Worm (Caenorhabditis elegans) whole organism, young adult: Measurements from ENCODE around the gene acy-4.

Source experiments
- B0336.3 ChIP-seq: fragments of 200-800 bp; sonication (Bioruptor generic); IDR thresholded peaks from 2 replicates; pipeline ENCODE4 v1.3.6; 2022; ENCODE audit warnings: missing genetic modification characterization, missing compliant biosample characterization
- D2030.7 ChIP-seq: fragments of 200-800 bp; sonication (Bioruptor generic); IDR thresholded peaks from 2 replicates; pipeline ENCODE4 v1.3.6; 2022; ENCODE audit warnings: missing genetic modification reagents, missing genetic modification characterization, missing compliant biosample characterization
- F10E7.11 ChIP-seq: sonication (generic microtip); optimal IDR thresholded peaks from 2 replicates; lab custom pipeline; 2017; ENCODE audit warnings: mild to moderate bottlenecking, missing genetic modification characterization, moderate library complexity, missing compliant biosample characterization
- F22D6.2 ChIP-seq: sonication (generic microtip); optimal IDR thresholded peaks from 2 replicates; lab custom pipeline; 2016; ENCODE audit warnings: mild to moderate bottlenecking, missing genetic modification characterization, missing compliant biosample characterization
- F52B5.7 ChIP-seq: sonication (generic microtip); optimal IDR thresholded peaks from 2 replicates; lab custom pipeline; 2016; ENCODE audit warnings: mild to moderate bottlenecking, missing genetic modification characterization, missing compliant biosample characterization
- F57A8.1 ChIP-seq: fragments of 200-800 bp; sonication (Bioruptor generic); optimal IDR thresholded peaks from 2 replicates; lab custom pipeline; 2018; ENCODE audit warnings: mild to moderate bottlenecking, missing genetic modification characterization, moderate library complexity, missing compliant biosample characterization
- F57C9.4 ChIP-seq: sonication (generic microtip); optimal IDR thresholded peaks from 2 replicates; lab custom pipeline; 2017; ENCODE audit warnings: mild to moderate bottlenecking, missing genetic modification characterization, missing compliant biosample characterization
- K12H6.12 ChIP-seq: fragments of 200-800 bp; sonication (Bioruptor generic); optimal IDR thresholded peaks from 2 replicates; lab custom pipeline; 2018; ENCODE audit warnings: mild to moderate bottlenecking, missing genetic modification characterization, missing compliant biosample characterization
- Y53F4B.3 ChIP-seq: fragments of 200-800 bp; sonication (Bioruptor generic); IDR thresholded peaks from 2 replicates; pipeline ENCODE4 v1.3.6; 2022; ENCODE audit warnings: missing genetic modification reagents, missing genetic modification characterization, missing compliant biosample characterization
- Y95B8A.8 ChIP-seq: fragments of 200-800 bp; sonication (Bioruptor generic); IDR thresholded peaks from 2 replicates; pipeline ENCODE4 v1.3.6; 2022; ENCODE audit warnings: missing genetic modification reagents, missing genetic modification characterization, missing compliant biosample characterization
- akir-1 ChIP-seq: fragments of 200-800 bp; sonication (Bioruptor generic); optimal IDR thresholded peaks from 2 replicates; lab custom pipeline; 2018; ENCODE audit warnings: mild to moderate bottlenecking, missing genetic modification characterization, moderate library complexity, missing compliant biosample characterization
- ama-1 ChIP-seq, 3 experiments: fragments of 150-350 bp in 1 of 3; sonication (generic microtip) in 2 of 3; optimal IDR thresholded peaks; 2 replicates each; lab custom pipeline; 2014 to 2018; ENCODE audit warnings: missing biosample characterization in 2 of 3, missing genetic modification characterization in 2 of 3, missing genetic modification reagents in 2 of 3
- aptf-2 ChIP-seq: fragments of 200-800 bp; sonication (Bioruptor generic); conservative IDR thresholded peaks from 2 replicates; pipeline ENCODE4 v1.3.6; 2022; ENCODE audit warnings: missing genetic modification reagents, missing genetic modification characterization, missing compliant biosample characterization
- athp-1 ChIP-seq: sonication (generic microtip); optimal IDR thresholded peaks from 2 replicates; lab custom pipeline; 2017; ENCODE audit warnings: mild to moderate bottlenecking, missing genetic modification characterization, missing compliant biosample characterization
- attf-5 ChIP-seq: fragments of 200-800 bp; sonication (Bioruptor generic); optimal IDR thresholded peaks from 2 replicates; lab custom pipeline; 2018; ENCODE audit warnings: mild to moderate bottlenecking, missing genetic modification characterization, missing compliant biosample characterization
- attf-6 ChIP-seq: fragments of 200-800 bp; sonication (Bioruptor generic); IDR thresholded peaks from 2 replicates; pipeline ENCODE4 v1.3.6; 2022; ENCODE audit warnings: missing genetic modification reagents, missing genetic modification characterization, missing compliant biosample characterization
- ccch-3 ChIP-seq: fragments of 200-800 bp; sonication (Bioruptor generic); optimal IDR thresholded peaks from 2 replicates; lab custom pipeline; 2018; ENCODE audit warnings: mild to moderate bottlenecking, missing genetic modification characterization, missing compliant biosample characterization
- cebp-1 ChIP-seq, 2 experiments: fragments of 200-800 bp in 1 of 2; sonication (Bioruptor generic) in 1 of 2; sonication (generic microtip) in 1 of 2; IDR thresholded peaks in 1 of 2; optimal IDR thresholded peaks in 1 of 2; 2 replicates each; pipeline versions ENCODE4 v1.3.6 to Lab custom; 2017 to 2022; ENCODE audit warnings: missing compliant biosample characterization in 2 of 2, missing genetic modification characterization in 2 of 2, mild to moderate bottlenecking in 1 of 2, missing genetic modification reagents in 1 of 2, moderate library complexity in 1 of 2
- ceh-27 ChIP-seq: fragments of 200-800 bp; sonication (Bioruptor generic); optimal IDR thresholded peaks from 2 replicates; lab custom pipeline; 2018; ENCODE audit warnings: mild to moderate bottlenecking, missing genetic modification characterization, moderate library complexity, missing compliant biosample characterization
- ceh-79 ChIP-seq: sonication (generic microtip); optimal IDR thresholded peaks from 2 replicates; lab custom pipeline; 2017; ENCODE audit warnings: mild to moderate bottlenecking, missing genetic modification characterization, missing compliant biosample characterization
- chd-7 ChIP-seq: sonication (generic microtip); optimal IDR thresholded peaks from 2 replicates; lab custom pipeline; 2016; ENCODE audit warnings: mild to moderate bottlenecking, missing genetic modification characterization, moderate library complexity, missing compliant biosample characterization
- ekl-4 ChIP-seq: fragments of 200-800 bp; sonication (Bioruptor generic); IDR thresholded peaks from 2 replicates; pipeline ENCODE4 v1.3.6; 2022; ENCODE audit warnings: missing genetic modification reagents, missing genetic modification characterization, missing compliant biosample characterization
- ets-4 ChIP-seq: fragments of 200-800 bp; sonication (Bioruptor generic); optimal IDR thresholded peaks from 2 replicates; lab custom pipeline; 2018; ENCODE audit warnings: mild to moderate bottlenecking, missing genetic modification characterization, missing compliant biosample characterization
- fkh-3 ChIP-seq: sonication (generic microtip); optimal IDR thresholded peaks from 2 replicates; lab custom pipeline; 2016; ENCODE audit warnings: mild to moderate bottlenecking, missing genetic modification characterization, missing compliant biosample characterization
- him-1 ChIP-seq: sonication (generic microtip); optimal IDR thresholded peaks from 2 replicates; lab custom pipeline; 2016; ENCODE audit warnings: missing genotype, missing genetic modification reagents, missing genetic modification characterization, missing compliant biosample characterization
- hlh-26 ChIP-seq: fragments of 200-800 bp; sonication (Bioruptor generic); conservative IDR thresholded peaks from 2 replicates; pipeline ENCODE4 v1.3.6; 2022; ENCODE audit warnings: missing genetic modification reagents, missing genetic modification characterization, missing compliant biosample characterization
- hmg-20 ChIP-seq: fragments of 200-800 bp; sonication (Bioruptor generic); IDR thresholded peaks from 2 replicates; pipeline ENCODE4 v1.3.6; 2022; ENCODE audit warnings: missing genetic modification reagents, missing genetic modification characterization, missing compliant biosample characterization
- let-607 ChIP-seq, 2 experiments: fragments of 200-800 bp in 1 of 2; sonication (Bioruptor generic) in 1 of 2; sonication (generic microtip) in 1 of 2; optimal IDR thresholded peaks; 2 replicates each; lab custom pipeline; 2016 to 2018; ENCODE audit warnings: mild to moderate bottlenecking in 2 of 2, missing compliant biosample characterization in 2 of 2, missing genetic modification characterization in 2 of 2, moderate library complexity in 2 of 2, missing genotype in 1 of 2
- lin-26 ChIP-seq: fragments of 200-800 bp; sonication (Bioruptor generic); IDR thresholded peaks from 2 replicates; pipeline ENCODE4 v1.3.6; 2022; ENCODE audit warnings: missing genetic modification reagents, missing genetic modification characterization, missing compliant biosample characterization
- lin-54 ChIP-seq: fragments of 200-800 bp; sonication (Bioruptor generic); optimal IDR thresholded peaks from 2 replicates; lab custom pipeline; 2018; ENCODE audit warnings: mild to moderate bottlenecking, missing genetic modification characterization, missing compliant biosample characterization
- madf-3 ChIP-seq: fragments of 200-800 bp; sonication (Bioruptor generic); IDR thresholded peaks from 2 replicates; pipeline ENCODE4 v1.3.6; 2022; ENCODE audit warnings: missing genetic modification reagents, missing genetic modification characterization, missing compliant biosample characterization
- madf-6 ChIP-seq: fragments of 200-800 bp; sonication (Bioruptor generic); IDR thresholded peaks from 2 replicates; pipeline ENCODE4 v1.3.6; 2022; ENCODE audit warnings: missing genetic modification reagents, missing genetic modification characterization, missing compliant biosample characterization
- mcd-1 ChIP-seq: fragments of 200-800 bp; sonication (Bioruptor generic); IDR thresholded peaks from 2 replicates; pipeline ENCODE4 v1.3.6; 2022; ENCODE audit warnings: missing genetic modification reagents, missing genetic modification characterization, missing compliant biosample characterization
- nhr-90 ChIP-seq: sonication (generic microtip); optimal IDR thresholded peaks from 2 replicates; lab custom pipeline; 2016; ENCODE audit warnings: missing genotype, mild to moderate bottlenecking, missing genetic modification characterization, missing compliant biosample characterization
- pbrm-1 ChIP-seq: fragments of 200-800 bp; sonication (Bioruptor generic); IDR thresholded peaks from 2 replicates; pipeline ENCODE4 v1.3.6; 2022; ENCODE audit warnings: missing genetic modification reagents, missing genetic modification characterization, missing compliant biosample characterization
- pha-4 ChIP-seq: fragments of 150-350 bp; sonication (generic microtip); optimal IDR thresholded peaks from 2 replicates; lab custom pipeline; 2014; ENCODE audit warnings: missing biosample characterization, missing genetic modification reagents, missing genetic modification characterization
- repo-1 ChIP-seq: sonication (generic microtip); optimal IDR thresholded peaks from 2 replicates; lab custom pipeline; 2017; ENCODE audit warnings: mild to moderate bottlenecking, missing genetic modification characterization, missing compliant biosample characterization
- sdz-38 ChIP-seq: sonication (generic microtip); optimal IDR thresholded peaks from 2 replicates; lab custom pipeline; 2016; ENCODE audit warnings: missing genotype, missing genetic modification characterization, missing compliant biosample characterization
- snpc-1.1 ChIP-seq: sonication (generic microtip); optimal IDR thresholded peaks from 2 replicates; lab custom pipeline; 2017; ENCODE audit warnings: missing genetic modification characterization, mild to moderate bottlenecking, missing compliant biosample characterization, antibody characterized with exemption, moderate library complexity, missing genotype, missing genetic modification reagents; ENCODE audit not compliant: insufficient read depth
- snpc-4 ChIP-seq, 5 experiments: fragments of 150-350 bp in 1 of 5; sonication (generic microtip) in 4 of 5; optimal IDR thresholded peaks; 2 replicates each; lab custom pipeline; 2014 to 2018; ENCODE audit warnings: missing genetic modification characterization in 5 of 5, missing biosample characterization in 3 of 5, antibody characterized with exemption in 2 of 5, mild to moderate bottlenecking in 2 of 5, missing compliant biosample characterization in 2 of 5, missing genotype in 2 of 5, moderate library complexity in 2 of 5, missing genetic modification reagents in 1 of 5
- somi-1 ChIP-seq: fragments of 200-800 bp; sonication (Bioruptor generic); optimal IDR thresholded peaks from 2 replicates; lab custom pipeline; 2018; ENCODE audit warnings: mild to moderate bottlenecking, missing genetic modification characterization, missing compliant biosample characterization
- tbp1 ChIP-seq: fragments of 200-800 bp; sonication (Bioruptor generic); optimal IDR thresholded peaks from 2 replicates; lab custom pipeline; 2018; ENCODE audit warnings: mild to moderate bottlenecking, missing genetic modification characterization, missing compliant biosample characterization
- zfh-2 ChIP-seq: fragments of 200-800 bp; sonication (Bioruptor generic); conservative IDR thresholded peaks from 2 replicates; pipeline ENCODE4 v1.3.6; 2022; ENCODE audit warnings: missing genetic modification reagents, missing genetic modification characterization, missing compliant biosample characterization

Gene acy-4

DNA sequence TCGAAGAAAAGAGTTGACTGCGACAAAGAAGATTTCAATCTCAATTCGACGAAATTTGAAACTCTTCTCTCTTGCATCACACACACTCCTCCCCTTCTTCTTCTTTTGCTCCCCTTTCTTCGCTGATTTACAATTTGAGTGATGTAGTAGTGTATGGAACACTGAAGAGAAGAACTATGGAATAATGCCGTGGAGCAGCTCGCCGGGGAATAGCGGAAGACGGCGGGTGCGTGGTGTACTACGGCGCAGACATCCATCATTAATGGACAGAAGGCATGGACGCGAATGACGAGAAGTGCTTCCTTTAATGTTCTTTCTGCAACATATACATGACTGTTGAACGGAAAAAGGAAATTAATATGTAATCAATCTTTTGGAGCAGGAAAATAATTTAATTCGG, 47.8 kb downstream of the acy-4 start (continued):
- TF ChIP-seq pha-4 (tag; lab: Kevin White, UChicago) (no peak), athp-1 (peak; percentile 8), cebp-1 (GFP tag; IDR thresholded peaks at IDR 0.05; lab: Robert Waterston, UW) (no peak), cebp-1 (tag; optimal IDR thresholded peaks at IDR 0.05; lab: Kevin White, UChicago) (peak; percentile 19), lin-54 (GFP tag; lab: Kevin White, UChicago) (peak; percentile 22), hlh-26 (no peak), madf-3 (0 out of 2 replicates have a peak, but pooled peaks have one; percentile 73), tbp1 (GFP tag; lab: Kevin White, UChicago) (peak; percentile 2), F52B5.7 (tag; lab: Kevin White, UChicago) (peak; percentile 26), ceh-27 (GFP tag; lab: Kevin White, UChicago) (no peak), madf-6 (GFP tag; lab: Robert Waterston, UW) (peak; percentile 56), attf-6 (GFP tag; lab: Robert Waterston, UW) (peak; percentile 44; the same call in 1 of the 2 replicates)

DNA sequence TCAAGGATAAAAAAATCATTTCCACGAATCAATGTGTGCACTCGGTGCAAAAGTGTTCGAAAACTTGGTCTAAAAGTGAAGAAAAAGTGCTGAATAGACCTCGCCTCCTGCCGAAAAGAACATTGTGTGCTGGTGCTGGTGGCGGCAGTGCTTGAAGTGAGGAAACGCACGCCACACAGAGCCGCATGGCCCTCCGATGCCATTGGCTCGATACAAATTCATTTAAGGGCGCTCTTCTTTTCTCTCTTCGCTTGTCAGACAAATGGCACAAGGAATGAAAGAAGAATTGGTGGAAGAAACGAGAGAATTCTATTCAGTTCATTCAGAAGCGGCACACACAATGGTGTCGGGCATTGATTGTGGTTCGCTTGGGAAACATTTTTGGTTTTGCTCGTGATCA, 48.4 kb downstream of the acy-4 start:
- TF ChIP-seq B0336.3 (GFP tag; lab: Robert Waterston, UW) (no peak), ceh-79 (no peak), pbrm-1 (GFP tag; lab: Robert Waterston, UW) (0 out of 2 replicates have a peak, but pooled peaks have one; percentile 26), F22D6.2 (tag; lab: Kevin White, UChicago) (no peak), F57A8.1 (GFP tag; lab: Kevin White, UChicago) (no peak), ccch-3 (GFP tag; lab: Kevin White, UChicago) (no peak), sdz-38 (tag; lab: Kevin White, UChicago) (no peak), K12H6.12 (no peak), mcd-1 (0 out of 2 replicates have a peak, but pooled peaks have one; percentile 17), F57C9.4 (no peak), chd-7 (peak; percentile 34), somi-1 (no peak), him-1 (tag; lab: Kevin White, UChicago) (peak; percentile 29), zfh-2 (GFP tag; lab: Robert Waterston, UW) (0 out of 2 replicates have a peak, but pooled peaks have one; percentile 23), hmg-20 (GFP tag; lab: Robert Waterston, UW) (peak; percentile 33; the same call in 1 of the 2 replicates)

ce11 chrV:5581312-5581711, 49.4 kb downstream of the acy-4 start, which contains the start of gene klc-2:
Gene klc-2, minus strand, starts transcription at chrV:5581412.
- no peak for TF ChIP-seq D2030.7 (GFP tag; lab: Robert Waterston, UW)

DNA sequence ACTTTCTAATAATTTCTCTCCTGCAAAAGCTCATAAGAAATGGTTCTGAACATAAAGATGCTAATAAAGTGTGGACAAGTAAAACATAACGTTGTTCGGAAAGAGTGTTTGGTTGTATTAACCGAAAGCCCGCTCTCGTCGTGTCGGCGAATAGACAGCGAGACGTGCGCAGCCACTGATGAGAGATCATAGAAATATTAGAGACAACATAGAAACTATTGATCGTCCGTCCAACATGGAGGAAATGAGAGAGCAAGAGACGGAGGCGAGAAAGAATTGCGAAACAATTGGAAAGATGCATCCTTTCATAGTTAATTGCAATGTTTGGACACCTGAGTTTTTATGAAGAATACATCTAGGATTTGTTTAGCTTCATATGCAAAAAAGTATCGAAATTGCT, 50.2 kb downstream of the acy-4 start:
- TF ChIP-seq aptf-2 (GFP tag; lab: Robert Waterston, UW), result no peak
- TF ChIP-seq snpc-1.1 (tag; lab: Kevin White, UChicago), result no peak
- TF ChIP-seq let-607 (tag; optimal IDR thresholded peaks at IDR 0.05; lab: Kevin White, UChicago), result peak in 1 of 2 experiments; percentile 29
- TF ChIP-seq somi-1, result no peak
- no peak for TF ChIP-seq fkh-3 (tag; lab: Kevin White, UChicago)
- TF ChIP-seq lin-26 (GFP tag; lab: Robert Waterston, UW), result no peak
- no peak for TF ChIP-seq Y53F4B.3 (GFP tag; lab: Robert Waterston, UW)
- no peak for TF ChIP-seq ekl-4
- peak; percentile 88 for TF ChIP-seq cebp-1 (GFP tag; IDR thresholded peaks at IDR 0.05; lab: Robert Waterston, UW)
- peak; percentile 97 for TF ChIP-seq cebp-1 (tag; optimal IDR thresholded peaks at IDR 0.05; lab: Kevin White, UChicago)
- TF ChIP-seq ets-4 (GFP tag; lab: Kevin White, UChicago), result no peak
- TF ChIP-seq attf-5 (GFP tag; lab: Kevin White, UChicago), result peak; percentile 65
- no peak for TF ChIP-seq Y95B8A.8 (GFP tag; lab: Robert Waterston, UW)
- no peak for TF ChIP-seq akir-1 (GFP tag; lab: Kevin White, UChicago)
- TF ChIP-seq F10E7.11 (tag; lab: Kevin White, UChicago), result no peak
- TF ChIP-seq nhr-90 (tag; lab: Kevin White, UChicago), result no peak
- no peak for TF ChIP-seq repo-1 (tag; lab: Kevin White, UChicago)
- no peak for TF ChIP-seq snpc-4 (GFP tag; optimal IDR thresholded peaks at IDR 0.05; lab: Kevin White, UChicago)
- peak in 3 of 4 experiments; percentile 33 to 52 (median 46) for TF ChIP-seq snpc-4 (tag; optimal IDR thresholded peaks at IDR 0.05; lab: Kevin White, UChicago)
- TF ChIP-seq ceh-79, result no peak
- no peak for TF ChIP-seq ama-1 (optimal IDR thresholded peaks at IDR 0.05; lab: Kevin White, UChicago)
- no peak for TF ChIP-seq ama-1 (GFP tag; optimal IDR thresholded peaks at IDR 0.05; lab: Kevin White, UChicago)
